Worm (Caenorhabditis elegans) whole organism, late embryonic: ENCODE results near the gene Y22D7AR.3.

Source experiments
- T23F11.4 ChIP-seq: fragments of 200-800 bp; sonication (Bioruptor generic); optimal IDR thresholded peaks from 2 replicates; lab custom pipeline; 2018; ENCODE audit warnings: mild to moderate bottlenecking, missing genetic modification characterization, missing compliant biosample characterization
- ceh-14 ChIP-seq: sonication (generic microtip); optimal IDR thresholded peaks from 2 replicates; lab custom pipeline; 2016; ENCODE audit warnings: missing genotype, missing genetic modification characterization, missing compliant biosample characterization
- ceh-2 ChIP-seq: sonication (generic microtip); optimal IDR thresholded peaks from 2 replicates; lab custom pipeline; 2016; ENCODE audit warnings: missing genotype, missing genetic modification characterization, missing compliant biosample characterization
- ceh-24 ChIP-seq: sonication (generic microtip); optimal IDR thresholded peaks from 2 replicates; lab custom pipeline; 2016; ENCODE audit warnings: mild to moderate bottlenecking, missing genetic modification characterization, missing compliant biosample characterization
- ceh-30 ChIP-seq: fragments of 150-350 bp; optimal IDR thresholded peaks from 2 replicates; lab custom pipeline; 2014; ENCODE audit warnings: missing biosample characterization, missing genetic modification characterization
- ceh-31 ChIP-seq: sonication (generic microtip); optimal IDR thresholded peaks from 2 replicates; lab custom pipeline; 2016; ENCODE audit warnings: missing genetic modification characterization, missing compliant biosample characterization
- ceh-34 ChIP-seq: sonication (generic microtip); optimal IDR thresholded peaks from 2 replicates; lab custom pipeline; 2016; ENCODE audit warnings: mild to moderate bottlenecking, missing genetic modification characterization, missing compliant biosample characterization
- ceh-6 ChIP-seq: fragments of 200-800 bp; sonication (Bioruptor generic); optimal IDR thresholded peaks from 2 replicates; lab custom pipeline; 2018; ENCODE audit warnings: mild to moderate bottlenecking, missing genetic modification characterization, missing compliant biosample characterization
- ceh-9 ChIP-seq: sonication (generic microtip); optimal IDR thresholded peaks from 2 replicates; lab custom pipeline; 2016; ENCODE audit warnings: mild to moderate bottlenecking, missing genetic modification characterization, inconsistent platforms, missing compliant biosample characterization
- dmd-4 ChIP-seq: sonication (generic microtip); optimal IDR thresholded peaks from 2 replicates; lab custom pipeline; 2016; ENCODE audit warnings: borderline replicate concordance, missing genetic modification characterization, missing compliant biosample characterization
- elt-2 ChIP-seq: sonication (generic microtip); optimal IDR thresholded peaks from 2 replicates; lab custom pipeline; 2016; ENCODE audit warnings: missing genetic modification reagents, missing genetic modification characterization, missing compliant biosample characterization
- elt-4 ChIP-seq: sonication (generic microtip); optimal IDR thresholded peaks from 2 replicates; lab custom pipeline; 2016; ENCODE audit warnings: missing genetic modification characterization, missing compliant biosample characterization
- ets-4 ChIP-seq: sonication (generic microtip); optimal IDR thresholded peaks from 2 replicates; lab custom pipeline; 2016; ENCODE audit warnings: missing genetic modification characterization, missing compliant biosample characterization
- eyg-1 ChIP-seq: sonication (generic microtip); optimal IDR thresholded peaks from 2 replicates; lab custom pipeline; 2016; ENCODE audit warnings: missing genotype, missing genetic modification characterization, missing compliant biosample characterization
- fax-1 ChIP-seq: sonication (generic microtip); optimal IDR thresholded peaks from 2 replicates; lab custom pipeline; 2016; ENCODE audit warnings: missing genotype, missing genetic modification characterization, missing compliant biosample characterization
- fkh-10 ChIP-seq: fragments of 150-350 bp; optimal IDR thresholded peaks from 2 replicates; lab custom pipeline; 2014; ENCODE audit warnings: missing biosample characterization, missing genetic modification reagents, missing genetic modification characterization
- fkh-6 ChIP-seq: sonication (generic microtip); optimal IDR thresholded peaks from 2 replicates; lab custom pipeline; 2016; ENCODE audit warnings: missing genetic modification characterization, missing compliant biosample characterization
- hlh-13 ChIP-seq: fragments of 200-800 bp; sonication (Bioruptor generic); optimal IDR thresholded peaks from 2 replicates; lab custom pipeline; 2018; ENCODE audit warnings: mild to moderate bottlenecking, missing genetic modification characterization, missing compliant biosample characterization
- hlh-15 ChIP-seq: sonication (generic microtip); optimal IDR thresholded peaks from 2 replicates; lab custom pipeline; 2016; ENCODE audit warnings: missing genetic modification characterization, missing compliant biosample characterization
- hlh-30 ChIP-seq: sonication (generic microtip); optimal IDR thresholded peaks from 2 replicates; lab custom pipeline; 2017; ENCODE audit warnings: antibody characterized with exemption, missing genetic modification characterization, missing compliant biosample characterization; ENCODE audit not compliant: insufficient read depth
- hlh-6 ChIP-seq: sonication (generic microtip); optimal IDR thresholded peaks from 2 replicates; lab custom pipeline; 2016; ENCODE audit warnings: missing genotype, missing genetic modification characterization, missing compliant biosample characterization
- lim-6 ChIP-seq: sonication (generic microtip); optimal IDR thresholded peaks from 2 replicates; lab custom pipeline; 2016; ENCODE audit warnings: missing genetic modification characterization, missing compliant biosample characterization
- madf-2 ChIP-seq: sonication (generic microtip); optimal IDR thresholded peaks from 2 replicates; lab custom pipeline; 2017; ENCODE audit warnings: missing genetic modification characterization, missing compliant biosample characterization
- nfya-1 ChIP-seq: sonication (generic microtip); optimal IDR thresholded peaks from 2 replicates; lab custom pipeline; 2017; ENCODE audit warnings: missing genetic modification characterization, mild to moderate bottlenecking, missing compliant biosample characterization, antibody characterized with exemption, moderate library complexity
- nhr-11 ChIP-seq: fragments of 150-350 bp; optimal IDR thresholded peaks from 2 replicates; lab custom pipeline; 2014; ENCODE audit warnings: missing biosample characterization, missing genetic modification characterization
- pag-3 ChIP-seq: sonication (generic microtip); optimal IDR thresholded peaks from 2 replicates; lab custom pipeline; 2016; ENCODE audit warnings: missing compliant biosample characterization, missing genetic modification characterization, borderline replicate concordance
- pat-9 ChIP-seq: fragments of 200-800 bp; sonication (Bioruptor generic); optimal IDR thresholded peaks from 2 replicates; lab custom pipeline; 2018; ENCODE audit warnings: mild to moderate bottlenecking, missing genetic modification characterization, moderate library complexity, missing compliant biosample characterization
- pha-2 ChIP-seq: sonication (generic microtip); optimal IDR thresholded peaks from 2 replicates; lab custom pipeline; 2017; ENCODE audit warnings: mild to moderate bottlenecking, missing genetic modification characterization, missing compliant biosample characterization
- pqm-1 ChIP-seq: sonication (generic microtip); optimal IDR thresholded peaks from 2 replicates; lab custom pipeline; 2016; ENCODE audit warnings: missing genetic modification characterization, missing compliant biosample characterization
- sdc-2 ChIP-seq: sonication (generic microtip); optimal IDR thresholded peaks from 2 replicates; lab custom pipeline; 2016; ENCODE audit warnings: missing genotype, missing genetic modification characterization, missing compliant biosample characterization
- sox-2 ChIP-seq: fragments of 200-800 bp; sonication (Bioruptor generic); IDR thresholded peaks from 2 replicates; pipeline ENCODE4 v1.3.6; 2022; ENCODE audit warnings: missing genetic modification reagents, missing genetic modification characterization, missing compliant biosample characterization
- tbx-7 ChIP-seq: sonication (generic microtip); optimal IDR thresholded peaks from 2 replicates; lab custom pipeline; 2016; ENCODE audit warnings: missing genotype, missing genetic modification characterization, missing compliant biosample characterization
- ttx-3 ChIP-seq: sonication (generic microtip); optimal IDR thresholded peaks from 2 replicates; lab custom pipeline; 2016; ENCODE audit warnings: missing genetic modification reagents, missing genetic modification characterization, missing compliant biosample characterization
- unc-3 ChIP-seq, 2 experiments: fragments of 200-800 bp in 1 of 2; sonication (Bioruptor generic) in 1 of 2; sonication (generic microtip) in 1 of 2; conservative IDR thresholded peaks in 1 of 2; optimal IDR thresholded peaks in 1 of 2; 2 replicates each; pipeline versions ENCODE4 v1.3.6 to Lab custom; 2016 to 2022; ENCODE audit warnings: missing compliant biosample characterization in 2 of 2, missing genetic modification characterization in 2 of 2, missing genetic modification reagents in 1 of 2

Y22D7AR.3 gene

ce11 chrIII:1657380-1657779, 8.3 kb downstream of the Y22D7AR.3 start, which contains the start of gene cht-4:
cht-4 (minus strand) TSS chrIII:1657480.
- TF ChIP-seq pat-9 (tag; lab: Kevin White, UChicago) (no peak), pha-2 (no peak), elt-2 (tag; lab: Kevin White, UChicago) (peak; percentile 67), hlh-6 (tag; lab: Kevin White, UChicago) (no peak), nhr-11 (no peak), eyg-1 (no peak), sdc-2 (tag; lab: Kevin White, UChicago) (no peak)

- TF ChIP-seq ceh-31 (tag; lab: Kevin White, UChicago) (no peak), ceh-14 (tag; lab: Kevin White, UChicago) (no peak), hlh-13 (GFP tag; lab: Kevin White, UChicago) (no peak), ets-4 (tag; lab: Kevin White, UChicago) (no peak), ceh-2 (no peak), dmd-4 (tag; lab: Kevin White, UChicago) (no peak), ceh-24 (tag; lab: Kevin White, UChicago) (no peak), fkh-10 (GFP tag; lab: Kevin White, UChicago) (no peak), pha-2 (no peak), pqm-1 (tag; lab: Kevin White, UChicago) (no peak), unc-3 (GFP tag; conservative IDR thresholded peaks at IDR 0.05; lab: Robert Waterston, UW) (no peak), unc-3 (tag; optimal IDR thresholded peaks at IDR 0.05; lab: Kevin White, UChicago) (no peak), ceh-30 (tag; lab: Kevin White, UChicago) (no peak)
Measured at ce11 chrIII:1652925-1653324, 12.7 kb downstream of the Y22D7AR.3 start.

ce11 chrIII:1652181-1652580, 13.5 kb downstream of the Y22D7AR.3 start, which contains the start of gene Y22D7AL.1:
Y22D7AL.1 (plus strand) TSS chrIII:1652481.
- TF ChIP-seq ceh-9 (tag; lab: Kevin White, UChicago) (no peak), T23F11.4 (GFP tag; lab: Kevin White, UChicago) (no peak), pag-3 (tag; lab: Kevin White, UChicago) (no peak), fax-1 (no peak), tbx-7 (tag; lab: Kevin White, UChicago) (no peak), elt-4 (tag; lab: Kevin White, UChicago) (no peak), fkh-6 (tag; lab: Kevin White, UChicago) (no peak), elt-2 (tag; lab: Kevin White, UChicago) (no peak)

- TF ChIP-seq ceh-6 = no peak
- TF ChIP-seq sox-2 (GFP tag; lab: Robert Waterston, UW) = no peak
- no peak for TF ChIP-seq madf-2 (tag; lab: Kevin White, UChicago)
- no peak for TF ChIP-seq lim-6 (tag; lab: Kevin White, UChicago)
- no peak for TF ChIP-seq ttx-3 (tag; lab: Kevin White, UChicago)
- TF ChIP-seq nhr-11 = no peak
Measured at ce11 chrIII:1641163-1641562, 24.5 kb downstream of the Y22D7AR.3 start, which contains the start of gene Y22D7AL.3. Y22D7AL.3 (plus strand) TSS chrIII:1641463.

- no peak for TF ChIP-seq hlh-15
- no peak for TF ChIP-seq hlh-30 (tag; lab: Kevin White, UChicago)
- TF ChIP-seq nfya-1 (tag; lab: Kevin White, UChicago) = no peak
- TF ChIP-seq ceh-34 = no peak
Measured at ce11 chrIII:1638345-1638744, 27.3 kb downstream of the Y22D7AR.3 start.
